Fruit fly (Drosophila melanogaster) whole organism: ENCODE data around the gene CG14194.

ENCODE experiments used
- CG8478 ChIP-seq: fragments of >200 bp; optimal IDR thresholded peaks from 2 replicates; lab custom pipeline; 2018; ENCODE audit warnings: inconsistent platforms
- Dll ChIP-seq: fragments of >200 bp; optimal IDR thresholded peaks from 2 replicates; lab custom pipeline; 2017
- EcR ChIP-seq, 2 experiments: fragments of >200 bp; optimal IDR thresholded peaks; 2 replicates each; lab custom pipeline; 2017; ENCODE audit warnings: missing biosample characterization in 2 of 2, missing genetic modification characterization in 2 of 2, missing genetic modification reagents in 2 of 2
- pan ChIP-seq: fragments of >200 bp; optimal IDR thresholded peaks from 2 replicates; lab custom pipeline; 2017
- psq ChIP-seq: fragments of >200 bp; optimal IDR thresholded peaks from 2 replicates; lab custom pipeline; 2017
- usp ChIP-seq: fragments of >200 bp; optimal IDR thresholded peaks from 2 replicates; lab custom pipeline; 2017; ENCODE audit warnings: missing biosample characterization, missing genetic modification characterization, mixed read lengths

Gene CG14194

DNA sequence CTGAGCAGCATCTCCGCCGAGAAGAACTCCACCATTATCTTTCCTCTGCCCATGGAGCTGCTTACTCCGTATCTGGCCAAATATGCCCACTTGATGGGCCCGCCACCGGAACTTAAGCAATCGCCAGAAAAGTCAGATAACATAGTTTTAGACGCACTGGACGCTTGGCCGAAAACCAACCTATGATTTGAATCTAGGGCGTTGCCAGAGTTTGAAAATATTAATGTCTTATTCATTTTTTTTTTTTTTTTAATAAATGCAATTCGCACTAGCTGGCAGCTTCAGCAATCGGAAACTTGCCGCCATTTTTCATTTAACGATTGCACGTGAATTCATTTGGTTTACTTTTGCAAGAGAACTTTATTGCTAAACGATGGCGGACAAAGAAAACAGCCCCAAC lies 3.5 kb upstream of the CG14194 start, which contains the start of gene HP1D3csd:
Gene HP1D3csd (plus strand): TSS at position 312 of the 400 bp plus-strand sequence.
- no peak for TF ChIP-seq psq (lab: Kevin White, UChicago)
- TF ChIP-seq EcR (GFP tag; optimal IDR thresholded peaks at IDR 0.05; lab: Kevin White, UChicago): no peak
- no peak for TF ChIP-seq CG8478 (lab: Kevin White, UChicago)
- TF ChIP-seq usp (GFP tag; lab: Kevin White, UChicago): no peak

dm6 chrX:19191050-19191449 lies 2.3 kb upstream of the CG14194 start:
- TF ChIP-seq EcR (GFP tag; optimal IDR thresholded peaks at IDR 0.05; lab: Kevin White, UChicago): no peak
- no peak for TF ChIP-seq psq (lab: Kevin White, UChicago)
- no peak for TF ChIP-seq Dll (lab: Kevin White, UChicago)
- TF ChIP-seq pan (lab: Kevin White, UChicago): no peak
- TF ChIP-seq usp (GFP tag; lab: Kevin White, UChicago): no peak
- TF ChIP-seq CG8478 (lab: Kevin White, UChicago): no peak

DNA sequence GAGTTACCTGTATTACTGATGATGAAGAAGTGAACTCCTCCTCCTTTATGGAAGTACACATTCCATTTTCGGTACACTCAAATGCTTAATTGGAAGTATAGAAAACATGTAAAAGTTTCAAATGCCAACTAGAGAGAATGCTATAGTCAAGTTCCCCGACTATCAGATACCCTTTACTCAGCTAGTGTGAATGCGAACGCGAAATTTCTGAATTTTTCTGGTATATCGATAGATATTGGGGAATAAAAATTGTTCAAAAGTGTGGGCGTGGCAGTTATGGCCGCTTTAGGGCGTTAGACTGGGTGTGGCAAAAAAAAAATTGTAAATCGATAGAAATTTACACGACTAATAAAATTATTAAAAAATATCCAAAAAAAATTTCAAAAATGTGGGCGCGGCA lies 1.8 kb upstream of the CG14194 start:
- TF ChIP-seq usp (GFP tag; lab: Kevin White, UChicago) (no peak), EcR (GFP tag; optimal IDR thresholded peaks at IDR 0.05; lab: Kevin White, UChicago) (no peak), Dll (lab: Kevin White, UChicago) (no peak), pan (lab: Kevin White, UChicago) (no peak), psq (lab: Kevin White, UChicago) (no peak), CG8478 (lab: Kevin White, UChicago) (no peak)

- TF ChIP-seq psq (lab: Kevin White, UChicago) (no peak), EcR (GFP tag; optimal IDR thresholded peaks at IDR 0.05; lab: Kevin White, UChicago) (no peak), usp (GFP tag; lab: Kevin White, UChicago) (no peak), CG8478 (lab: Kevin White, UChicago) (no peak), Dll (lab: Kevin White, UChicago) (no peak)
Measured at dm6 chrX:19201630-19202029, 8.3 kb downstream of the CG14194 start, which contains the start of gene CG7990. CG7990 (minus strand) TSS chrX:19201979.

DNA sequence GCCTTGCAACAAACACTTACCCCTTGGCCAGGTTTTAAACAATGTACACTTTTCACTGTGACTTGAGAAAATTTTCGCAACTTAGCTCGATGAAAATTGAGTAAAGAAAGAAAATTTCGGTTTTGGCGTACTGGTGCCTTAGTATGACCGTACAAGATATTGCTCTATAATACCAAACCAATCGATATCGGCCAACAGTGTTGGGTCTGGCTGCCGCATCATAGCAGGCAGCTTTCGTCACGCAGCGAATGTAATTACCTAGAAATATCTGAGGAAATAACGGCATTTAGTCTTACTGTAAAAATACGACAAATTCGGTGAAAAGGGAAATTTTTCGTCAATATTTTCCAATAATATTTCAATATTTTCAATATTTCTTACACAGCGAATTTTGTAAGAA lies 14.7 kb downstream of the CG14194 start, which contains the start of gene Ulp1:
Gene Ulp1 (minus strand): TSS at position 174 of the 400 bp plus-strand sequence.
- TF ChIP-seq usp (GFP tag; lab: Kevin White, UChicago): no peak
- no peak for TF ChIP-seq CG8478 (lab: Kevin White, UChicago)

DNA sequence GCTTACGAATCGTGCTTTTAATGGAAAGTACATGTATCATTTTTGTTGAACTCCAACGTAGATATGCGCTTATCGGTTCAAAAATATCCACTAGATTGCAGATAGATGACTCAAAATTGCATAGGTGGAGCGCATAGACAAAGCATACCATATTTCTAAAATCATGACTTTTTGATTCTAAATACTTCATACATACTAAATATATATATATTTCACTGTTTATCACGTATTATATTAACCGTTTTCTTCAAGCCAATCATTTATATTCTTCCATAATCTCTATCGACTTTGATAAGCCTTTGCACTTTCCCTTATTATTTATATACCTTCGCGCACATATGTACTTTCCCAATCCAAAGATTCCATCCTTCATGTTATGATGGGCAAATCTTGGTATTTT lies 18.6 kb downstream of the CG14194 start, which contains the start of gene CG14195:
Gene CG14195 (minus strand): TSS at position 101 of the 400 bp plus-strand sequence.
- no peak for TF ChIP-seq CG8478 (lab: Kevin White, UChicago)
- no peak for TF ChIP-seq psq (lab: Kevin White, UChicago)
- no peak for TF ChIP-seq usp (GFP tag; lab: Kevin White, UChicago)
- no peak for TF ChIP-seq pan (lab: Kevin White, UChicago)

DNA sequence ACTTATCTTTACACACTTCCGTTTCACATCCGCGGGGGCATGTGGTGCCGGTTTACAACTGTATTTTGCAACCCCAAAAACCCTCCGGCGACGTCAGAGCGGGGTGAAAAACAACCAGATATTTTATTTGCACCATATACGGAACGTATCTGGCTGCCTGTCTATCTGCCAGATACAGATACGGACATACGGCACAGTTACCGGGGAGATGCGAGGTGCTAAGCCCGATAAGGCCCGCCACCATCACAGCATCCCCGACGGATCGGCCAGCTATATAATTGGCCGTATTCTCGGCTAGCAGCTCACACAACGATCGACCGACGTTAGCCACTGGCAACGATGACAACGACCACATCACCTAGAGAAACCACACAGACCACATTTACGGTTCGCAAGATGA lies 19.6 kb downstream of the CG14194 start, which contains the start of gene Mur18B:
Gene Mur18B (plus strand): TSS at position 301 of the 400 bp plus-strand sequence.
- no peak for TF ChIP-seq psq (lab: Kevin White, UChicago)
- no peak for TF ChIP-seq Dll (lab: Kevin White, UChicago)
- no peak for TF ChIP-seq CG8478 (lab: Kevin White, UChicago)
- no peak for TF ChIP-seq usp (GFP tag; lab: Kevin White, UChicago)
- TF ChIP-seq EcR (GFP tag; optimal IDR thresholded peaks at IDR 0.05; lab: Kevin White, UChicago): no peak
- no peak for TF ChIP-seq pan (lab: Kevin White, UChicago)

DNA sequence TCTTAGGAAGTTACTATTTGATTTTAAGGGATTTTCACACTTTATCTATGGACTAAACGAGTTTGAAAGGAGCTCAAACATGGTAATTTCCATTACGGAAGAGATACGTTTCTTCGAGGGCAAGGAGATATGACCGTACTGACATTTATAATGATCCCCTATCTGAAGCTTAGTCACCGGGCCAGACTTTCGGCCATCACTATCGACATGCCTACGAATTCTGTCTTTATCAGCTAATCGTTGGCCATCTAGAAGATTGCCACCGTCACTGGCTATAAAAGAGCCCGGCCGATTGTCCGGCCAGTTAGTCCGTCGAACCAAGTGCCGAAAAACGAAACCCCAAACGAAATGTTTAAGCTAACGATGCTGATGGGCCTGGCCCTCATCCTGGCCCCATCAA lies 21.9 kb downstream of the CG14194 start, which contains the start of gene Muc18B:
Gene Muc18B (plus strand): TSS at position 301 of the 400 bp plus-strand sequence.
- no peak for TF ChIP-seq psq (lab: Kevin White, UChicago)
- no peak for TF ChIP-seq EcR (GFP tag; optimal IDR thresholded peaks at IDR 0.05; lab: Kevin White, UChicago)
- no peak for TF ChIP-seq CG8478 (lab: Kevin White, UChicago)
- TF ChIP-seq usp (GFP tag; lab: Kevin White, UChicago): no peak
- no peak for TF ChIP-seq Dll (lab: Kevin White, UChicago)
- TF ChIP-seq pan (lab: Kevin White, UChicago): no peak

dm6 chrX:19216671-19217070 lies 23.3 kb downstream of the CG14194 start:
- no peak for TF ChIP-seq Dll (lab: Kevin White, UChicago)
- TF ChIP-seq CG8478 (lab: Kevin White, UChicago): no peak
- no peak for TF ChIP-seq EcR (GFP tag; optimal IDR thresholded peaks at IDR 0.05; lab: Kevin White, UChicago)
- no peak for TF ChIP-seq pan (lab: Kevin White, UChicago)
- TF ChIP-seq psq (lab: Kevin White, UChicago): no peak
- no peak for TF ChIP-seq usp (GFP tag; lab: Kevin White, UChicago)

DNA sequence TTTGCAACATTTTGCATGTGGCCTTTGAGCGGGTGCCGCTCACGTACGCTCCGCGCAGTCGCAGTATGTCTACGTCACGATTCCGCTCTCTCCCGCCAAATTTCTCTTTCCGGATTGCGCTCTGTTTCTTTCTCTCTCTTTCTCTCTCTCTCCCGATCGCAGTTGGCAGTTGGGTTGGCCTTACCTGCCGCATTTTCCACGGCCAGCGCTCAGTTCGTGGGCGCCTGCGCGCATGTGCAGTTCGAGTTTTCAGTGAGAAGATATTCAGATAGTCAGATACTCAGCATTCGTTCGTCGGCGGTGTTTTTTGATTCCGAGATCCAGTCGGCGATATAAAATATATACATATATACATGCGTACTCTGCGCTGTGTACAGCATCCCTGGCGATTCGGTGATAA lies 27.1 kb downstream of the CG14194 start, which contains the start of gene CG7884:
Gene CG7884 (plus strand): TSS at position 208 of the 400 bp plus-strand sequence.
- peak; percentile 76 for TF ChIP-seq Dll (lab: Kevin White, UChicago)
- TF ChIP-seq pan (lab: Kevin White, UChicago): no peak

DNA sequence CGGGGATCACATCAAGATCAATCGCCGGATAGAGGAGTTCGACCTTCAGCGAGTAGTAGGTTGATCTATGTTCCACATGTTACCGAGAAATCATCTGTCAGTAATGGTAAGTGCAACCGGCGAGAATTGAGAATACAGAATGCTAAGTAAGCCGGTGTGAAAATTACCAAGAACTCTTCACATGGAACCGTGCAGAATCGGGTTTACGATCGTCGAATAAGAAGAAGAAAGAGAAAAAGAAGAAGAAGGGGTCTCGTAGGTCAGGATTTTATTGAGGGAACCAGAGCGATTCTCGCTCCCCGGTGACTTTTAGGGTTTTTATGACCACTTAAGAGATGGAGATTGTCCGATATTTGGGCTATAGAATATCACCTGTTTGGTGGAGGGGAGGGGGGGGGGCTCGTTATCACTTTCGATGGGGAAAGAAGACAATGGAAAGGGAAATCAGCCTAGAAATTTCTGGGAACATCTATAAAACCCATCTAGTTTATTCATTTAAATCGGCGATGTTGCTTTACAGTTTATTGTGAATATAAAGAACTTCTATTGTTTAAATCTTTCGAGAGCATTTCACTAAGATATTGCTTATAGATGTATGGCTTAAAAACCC lies 27.7 kb downstream of the CG14194 start:
- TF ChIP-seq CG8478 (lab: Kevin White, UChicago): no peak
- TF ChIP-seq pan (lab: Kevin White, UChicago): no peak
- TF ChIP-seq psq (lab: Kevin White, UChicago): no peak
- TF ChIP-seq Dll (lab: Kevin White, UChicago): no peak
- TF ChIP-seq EcR (GFP tag; optimal IDR thresholded peaks at IDR 0.05; lab: Kevin White, UChicago): no peak
- TF ChIP-seq usp (GFP tag; lab: Kevin White, UChicago): no peak
